Worm (Caenorhabditis elegans) whole organism, midembryonic: Measurements from ENCODE around the gene pqn-36.

Experiments used
- ref-1 ChIP-seq: fragments of 200-800 bp; sonication (Bioruptor generic); conservative IDR thresholded peaks from 2 replicates; pipeline ENCODE4 v1.3.6; 2022; ENCODE audit warnings: missing genetic modification reagents, missing genetic modification characterization, missing compliant biosample characterization
- tab-1 ChIP-seq: fragments of 200-800 bp; sonication (Bioruptor generic); IDR thresholded peaks from 2 replicates; pipeline ENCODE4 v1.3.6; 2022; ENCODE audit warnings: missing genetic modification characterization, missing compliant biosample characterization
- ztf-29 ChIP-seq: fragments of 200-800 bp; sonication (Bioruptor generic); IDR thresholded peaks from 2 replicates; pipeline ENCODE4 v1.3.6; 2022; ENCODE audit warnings: missing genetic modification reagents, missing genetic modification characterization, missing compliant biosample characterization

- TF ChIP-seq tab-1 (GFP tag; lab: Robert Waterston, UW), result no peak
- no peak for TF ChIP-seq ztf-29 (GFP tag; lab: Robert Waterston, UW)
- no peak for TF ChIP-seq ref-1
Observed at ce11 chrX:15379882-15380281, 35.4 kb downstream of the pqn-36 start.
